Worm (Caenorhabditis elegans) whole organism, L1 larva: ENCODE measurements around the gene C38C10.3.

Experiments
- alr-1 ChIP-seq: fragments of 200-800 bp; sonication (Bioruptor generic); optimal IDR thresholded peaks from 2 replicates; lab custom pipeline; 2018; ENCODE audit warnings: borderline replicate concordance, mild to moderate bottlenecking, missing genetic modification characterization, missing compliant biosample characterization
- lin-15B ChIP-seq: fragments of 150-350 bp; sonication (generic microtip); optimal IDR thresholded peaks from 3 replicates; lab custom pipeline; 2014; ENCODE audit warnings: missing biosample characterization, missing genetic modification characterization

DNA sequence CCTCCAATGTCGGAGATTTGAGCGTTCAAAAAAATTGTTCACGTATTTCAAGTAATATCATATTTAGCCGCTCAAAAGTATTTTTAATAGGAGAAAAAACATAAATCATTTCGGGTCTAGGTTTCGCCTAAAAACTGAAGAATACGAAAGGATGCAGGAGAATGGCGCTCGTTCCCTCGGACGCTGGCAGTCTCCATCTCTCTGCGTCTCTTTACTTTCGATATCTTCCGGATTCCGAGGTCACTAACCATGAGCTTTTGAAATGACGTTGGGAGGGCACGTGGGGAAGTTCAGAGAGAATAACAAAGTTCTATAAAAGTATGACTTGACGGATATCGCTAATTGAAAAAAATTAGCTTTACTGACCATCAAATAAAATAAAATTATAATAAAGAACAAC is 5.5 kb upstream of the C38C10.3 start:
- TF ChIP-seq alr-1 (tag; lab: Kevin White, UChicago) (no peak), lin-15B (tag; lab: Kevin White, UChicago) (no peak)
